Worm (Caenorhabditis elegans) whole organism, mixed stage, embryonic: ENCODE results near the gene R02C2.7.

ENCODE experiments used
- ces-1 ChIP-seq: fragments of 150-350 bp; optimal IDR thresholded peaks from 2 replicates; lab custom pipeline; 2014; ENCODE audit warnings: missing biosample characterization, missing genetic modification reagents, missing genetic modification characterization
- elt-1 ChIP-seq: sonication (generic microtip); optimal IDR thresholded peaks from 2 replicates; lab custom pipeline; 2017; ENCODE audit warnings: missing genetic modification characterization, mild to moderate bottlenecking, missing compliant biosample characterization, antibody characterized with exemption, moderate library complexity, borderline replicate concordance; ENCODE audit not compliant: insufficient read depth
- lin-13 ChIP-seq: fragments of 150-350 bp; optimal IDR thresholded peaks from 2 replicates; lab custom pipeline; 2014; ENCODE audit warnings: missing biosample characterization, missing genetic modification characterization
- mls-2 ChIP-seq: sonication (generic microtip); optimal IDR thresholded peaks from 2 replicates; lab custom pipeline; 2016; ENCODE audit warnings: mild to moderate bottlenecking, missing genetic modification characterization, moderate library complexity, missing compliant biosample characterization
- nhr-12 ChIP-seq: fragments of 150-350 bp; optimal IDR thresholded peaks from 2 replicates; lab custom pipeline; 2014; ENCODE audit warnings: missing biosample characterization, missing genetic modification characterization
- nhr-237 ChIP-seq: fragments of 150-350 bp; optimal IDR thresholded peaks from 2 replicates; lab custom pipeline; 2014; ENCODE audit warnings: missing biosample characterization, missing genetic modification characterization
- nhr-28 ChIP-seq: fragments of 150-350 bp; optimal IDR thresholded peaks from 2 replicates; lab custom pipeline; 2014; ENCODE audit warnings: missing biosample characterization, missing genetic modification characterization
- snpc-4 ChIP-seq: fragments of 150-350 bp; optimal IDR thresholded peaks from 2 replicates; lab custom pipeline; 2014; ENCODE audit warnings: missing biosample characterization, missing genetic modification characterization
- unc-39 ChIP-seq: fragments of 150-350 bp; optimal IDR thresholded peaks from 2 replicates; lab custom pipeline; 2014; ENCODE audit warnings: missing biosample characterization, missing genetic modification characterization
- unc-62 ChIP-seq: fragments of 150-350 bp; optimal IDR thresholded peaks from 2 replicates; lab custom pipeline; 2014; ENCODE audit warnings: missing biosample characterization, missing genetic modification reagents, missing genetic modification characterization

DNA sequence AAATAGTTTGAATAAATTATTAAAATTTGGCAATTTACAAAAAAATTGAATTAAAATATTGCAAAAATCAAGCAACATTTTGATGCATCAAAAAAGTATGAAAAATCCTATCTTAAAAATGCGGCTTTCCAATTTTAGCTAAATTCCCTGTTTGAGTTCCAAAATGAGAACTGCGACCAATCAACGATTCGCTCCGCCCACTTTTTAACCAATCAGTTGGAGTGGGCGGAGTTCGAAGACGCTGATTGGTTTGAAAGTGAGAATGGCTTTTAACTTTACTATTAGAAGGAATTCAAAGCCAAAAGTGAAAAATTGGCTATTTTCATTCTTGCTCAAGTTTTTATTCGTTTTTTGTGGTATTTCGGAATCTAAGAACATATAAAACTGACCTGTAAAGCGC, 5.2 kb upstream of the R02C2.7 start:
- TF ChIP-seq unc-62 (GFP tag; lab: Kevin White, UChicago), result no peak
- TF ChIP-seq ces-1 (GFP tag; lab: Kevin White, UChicago), result no peak
- no peak for TF ChIP-seq lin-13
- TF ChIP-seq nhr-28, result no peak
- no peak for TF ChIP-seq snpc-4 (tag; lab: Kevin White, UChicago)
- no peak for TF ChIP-seq elt-1
- TF ChIP-seq mls-2 (tag; lab: Kevin White, UChicago), result no peak
- no peak for TF ChIP-seq nhr-237 (tag; lab: Kevin White, UChicago)
- no peak for TF ChIP-seq nhr-12 (tag; lab: Kevin White, UChicago)
- TF ChIP-seq unc-39 (tag; lab: Kevin White, UChicago), result no peak
